Worm (Caenorhabditis elegans) whole organism, midembryonic: Measurements from ENCODE around the gene F31E9.6.

Experiments used
- T22C8.4 ChIP-seq: fragments of 200-800 bp; sonication (Bioruptor generic); IDR thresholded peaks from 2 replicates; pipeline ENCODE4 v1.3.6; 2022; ENCODE audit warnings: missing genetic modification characterization, missing compliant biosample characterization
- cog-1 ChIP-seq: sonication (generic microtip); optimal IDR thresholded peaks from 2 replicates; lab custom pipeline; 2016; ENCODE audit warnings: missing genetic modification characterization, missing compliant biosample characterization
- flt-1 ChIP-seq: fragments of 200-800 bp; sonication (Bioruptor generic); IDR thresholded peaks from 2 replicates; pipeline ENCODE4 v1.3.6; 2022; ENCODE audit warnings: missing genetic modification characterization, missing compliant biosample characterization
- klf-2 ChIP-seq: fragments of 200-800 bp; sonication (Bioruptor generic); conservative IDR thresholded peaks from 2 replicates; pipeline ENCODE4 v1.3.6; 2022; ENCODE audit warnings: missing genetic modification reagents, missing genetic modification characterization, missing compliant biosample characterization
- med-1 ChIP-seq: sonication (generic microtip); optimal IDR thresholded peaks from 2 replicates; lab custom pipeline; 2017; ENCODE audit warnings: missing genetic modification characterization, mild to moderate bottlenecking, missing compliant biosample characterization, antibody characterized with exemption, missing genetic modification reagents; ENCODE audit not compliant: insufficient read depth
- ref-1 ChIP-seq: fragments of 200-800 bp; sonication (Bioruptor generic); conservative IDR thresholded peaks from 2 replicates; pipeline ENCODE4 v1.3.6; 2022; ENCODE audit warnings: missing genetic modification reagents, missing genetic modification characterization, missing compliant biosample characterization
- tab-1 ChIP-seq: fragments of 200-800 bp; sonication (Bioruptor generic); IDR thresholded peaks from 2 replicates; pipeline ENCODE4 v1.3.6; 2022; ENCODE audit warnings: missing genetic modification characterization, missing compliant biosample characterization
- ztf-23 ChIP-seq: fragments of 200-800 bp; sonication (Bioruptor generic); IDR thresholded peaks from 2 replicates; pipeline ENCODE4 v1.3.6; 2022; ENCODE audit warnings: missing genetic modification reagents, missing genetic modification characterization, missing compliant biosample characterization
- ztf-29 ChIP-seq: fragments of 200-800 bp; sonication (Bioruptor generic); IDR thresholded peaks from 2 replicates; pipeline ENCODE4 v1.3.6; 2022; ENCODE audit warnings: missing genetic modification reagents, missing genetic modification characterization, missing compliant biosample characterization

The F31E9.6 gene

ce11 chrV:17323876-17324275, 8.9 kb upstream of the F31E9.6 start:
- TF ChIP-seq klf-2 (GFP tag; lab: Robert Waterston, UW) (no peak), tab-1 (no peak), T22C8.4 (GFP tag; lab: Robert Waterston, UW) (no peak), flt-1 (GFP tag; lab: Robert Waterston, UW) (no peak), ztf-29 (no peak), cog-1 (tag; lab: Kevin White, UChicago) (no peak), ztf-23 (GFP tag; lab: Robert Waterston, UW) (no peak), ref-1 (GFP tag; lab: Robert Waterston, UW) (no peak)

- no peak for TF ChIP-seq T22C8.4 (GFP tag; lab: Robert Waterston, UW)
- TF ChIP-seq ref-1 (GFP tag; lab: Robert Waterston, UW), result no peak
- no peak for TF ChIP-seq klf-2 (GFP tag; lab: Robert Waterston, UW)
- TF ChIP-seq ztf-23 (GFP tag; lab: Robert Waterston, UW), result no peak
- TF ChIP-seq flt-1 (GFP tag; lab: Robert Waterston, UW), result no peak
- TF ChIP-seq cog-1 (tag; lab: Kevin White, UChicago), result no peak
- no peak for TF ChIP-seq med-1 (GFP tag; lab: Kevin White, UChicago)
- TF ChIP-seq tab-1, result no peak
- no peak for TF ChIP-seq ztf-29
Measured at ce11 chrV:17322397-17322909, 7.5 kb upstream of the F31E9.6 start, which contains the start of gene F31E9.3. Gene F31E9.3 (plus strand): TSS chrV:17322590.

DNA sequence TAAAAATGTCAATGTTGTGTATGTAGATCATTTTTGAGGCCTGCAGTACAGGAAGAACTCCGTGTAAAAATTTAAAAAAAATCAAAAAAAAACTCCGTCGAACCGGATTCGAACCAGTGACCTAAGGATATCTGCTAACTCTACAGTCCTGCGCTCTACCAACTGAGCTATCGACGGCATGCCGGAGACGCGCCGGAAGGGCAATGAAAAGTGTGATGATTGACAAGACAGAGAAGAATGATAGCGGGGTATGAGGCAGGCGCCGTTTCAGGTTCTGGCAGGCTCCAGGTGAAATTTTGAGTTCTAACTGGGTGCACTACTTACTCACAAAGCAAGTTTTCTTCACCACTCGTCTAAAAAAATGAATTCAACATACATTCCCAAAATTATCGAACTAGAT, 2.8 kb upstream of the F31E9.6 start, which contains the start of gene srz-58:
Gene srz-58 (plus strand): TSS at position 362 of the 400 bp plus-strand sequence.
- no peak for TF ChIP-seq cog-1 (tag; lab: Kevin White, UChicago)
- TF ChIP-seq klf-2 (GFP tag; lab: Robert Waterston, UW), result 0 out of 2 replicates have a peak, but pooled peaks have one; percentile 15
- no peak for TF ChIP-seq T22C8.4 (GFP tag; lab: Robert Waterston, UW)
- no peak for TF ChIP-seq ztf-29
- 0 out of 2 replicates have a peak, but pooled peaks have one; percentile 39 for TF ChIP-seq flt-1 (GFP tag; lab: Robert Waterston, UW)
- no peak for TF ChIP-seq med-1 (GFP tag; lab: Kevin White, UChicago)
- TF ChIP-seq ref-1 (GFP tag; lab: Robert Waterston, UW), result no peak
- 0 out of 2 replicates have a peak, but pooled peaks have one; percentile 9 for TF ChIP-seq tab-1

- no peak for TF ChIP-seq T22C8.4 (GFP tag; lab: Robert Waterston, UW)
- no peak for TF ChIP-seq ztf-29
- TF ChIP-seq ztf-23 (GFP tag; lab: Robert Waterston, UW), result no peak
- no peak for TF ChIP-seq cog-1 (tag; lab: Kevin White, UChicago)
- TF ChIP-seq flt-1 (GFP tag; lab: Robert Waterston, UW), result no peak
- no peak for TF ChIP-seq klf-2 (GFP tag; lab: Robert Waterston, UW)
- no peak for TF ChIP-seq med-1 (GFP tag; lab: Kevin White, UChicago)
- no peak for TF ChIP-seq ref-1 (GFP tag; lab: Robert Waterston, UW)
- no peak for TF ChIP-seq tab-1
Measured at ce11 chrV:17317297-17317696, 2.3 kb upstream of the F31E9.6 start.

DNA sequence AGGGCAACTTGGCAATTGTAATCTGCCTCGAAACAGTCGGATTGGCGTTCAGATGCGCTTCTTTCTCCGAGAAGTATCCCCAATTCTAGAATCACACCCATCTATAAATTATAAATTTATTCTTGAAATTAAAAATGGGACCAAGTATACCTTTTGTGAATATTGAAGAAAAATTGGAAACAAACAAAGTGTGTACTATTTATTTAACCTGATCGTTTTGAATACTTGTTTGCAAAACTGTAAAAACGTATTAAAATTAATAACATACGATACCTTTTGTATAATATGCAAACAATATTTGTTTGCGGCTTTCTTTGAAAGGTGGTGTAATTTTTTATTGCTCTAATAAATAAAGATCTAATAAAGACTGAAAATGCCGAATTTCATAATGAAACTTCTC, 2.6 kb downstream of the F31E9.6 start, which contains the start of gene Y61B8B.3:
Gene Y61B8B.3 (minus strand): TSS at position 101 of the 400 bp plus-strand sequence.
- TF ChIP-seq T22C8.4 (GFP tag; lab: Robert Waterston, UW) (no peak), flt-1 (GFP tag; lab: Robert Waterston, UW) (no peak), cog-1 (tag; lab: Kevin White, UChicago) (no peak), med-1 (GFP tag; lab: Kevin White, UChicago) (no peak), ztf-23 (GFP tag; lab: Robert Waterston, UW) (no peak), tab-1 (no peak), klf-2 (GFP tag; lab: Robert Waterston, UW) (no peak), ztf-29 (no peak), ref-1 (GFP tag; lab: Robert Waterston, UW) (no peak)

ce11 chrV:17307926-17308325, 7.0 kb downstream of the F31E9.6 start:
- TF ChIP-seq med-1 (GFP tag; lab: Kevin White, UChicago), result no peak

- TF ChIP-seq ztf-23 (GFP tag; lab: Robert Waterston, UW), result no peak
- no peak for TF ChIP-seq tab-1
- no peak for TF ChIP-seq ztf-29
- no peak for TF ChIP-seq flt-1 (GFP tag; lab: Robert Waterston, UW)
- TF ChIP-seq med-1 (GFP tag; lab: Kevin White, UChicago), result no peak
- TF ChIP-seq T22C8.4 (GFP tag; lab: Robert Waterston, UW), result no peak
- TF ChIP-seq cog-1 (tag; lab: Kevin White, UChicago), result no peak
- TF ChIP-seq ref-1 (GFP tag; lab: Robert Waterston, UW), result no peak
- TF ChIP-seq klf-2 (GFP tag; lab: Robert Waterston, UW), result no peak
Measured at ce11 chrV:17303392-17303791, 11.6 kb downstream of the F31E9.6 start.

ce11 chrV:17302754-17303153, 12.2 kb downstream of the F31E9.6 start, which contains the start of gene sri-70:
Gene sri-70 (plus strand): TSS chrV:17303054.
- no peak for TF ChIP-seq tab-1
- no peak for TF ChIP-seq ref-1 (GFP tag; lab: Robert Waterston, UW)
- no peak for TF ChIP-seq med-1 (GFP tag; lab: Kevin White, UChicago)
- TF ChIP-seq ztf-23 (GFP tag; lab: Robert Waterston, UW), result no peak
- no peak for TF ChIP-seq flt-1 (GFP tag; lab: Robert Waterston, UW)
- TF ChIP-seq cog-1 (tag; lab: Kevin White, UChicago), result no peak
- TF ChIP-seq T22C8.4 (GFP tag; lab: Robert Waterston, UW), result no peak

DNA sequence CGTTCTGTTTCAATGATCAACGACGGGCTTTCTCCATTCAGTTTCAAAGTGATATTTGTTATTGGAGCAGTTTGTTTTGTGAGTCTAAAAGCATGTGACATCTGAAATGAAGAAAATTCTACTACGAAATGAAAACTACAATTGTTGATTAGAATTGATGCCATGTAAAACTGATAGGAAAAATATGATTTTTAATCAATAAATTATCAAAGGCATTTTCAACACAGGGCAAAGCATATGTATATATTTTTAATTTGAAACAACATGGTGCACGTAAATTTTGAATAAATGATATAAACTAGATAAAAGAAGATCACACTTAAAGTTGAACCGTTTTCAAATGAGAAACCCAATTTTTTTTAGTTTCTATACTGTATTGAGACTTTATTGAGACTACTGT, 13.6 kb downstream of the F31E9.6 start, which contains the start of gene K10G4.5:
Gene K10G4.5 (minus strand): TSS at position 101 of the 400 bp plus-strand sequence.
- TF ChIP-seq med-1 (GFP tag; lab: Kevin White, UChicago) (no peak), flt-1 (GFP tag; lab: Robert Waterston, UW) (no peak), tab-1 (no peak), T22C8.4 (GFP tag; lab: Robert Waterston, UW) (no peak), ztf-23 (GFP tag; lab: Robert Waterston, UW) (no peak), cog-1 (tag; lab: Kevin White, UChicago) (no peak), klf-2 (GFP tag; lab: Robert Waterston, UW) (no peak), ztf-29 (no peak)
